Fruit fly (Drosophila melanogaster) whole organism, embryonic: ENCODE results near the gene temp.
A peak's percentile ranks its signal among the peaks of the same experiment; 100 is the strongest.

Experiments
- Blimp-1 ChIP-seq: fragments of 200-800 bp; sonication (Bioruptor generic); optimal IDR thresholded peaks from 3 replicates; lab custom pipeline; 2018; ENCODE audit warnings: missing biosample characterization, missing genetic modification characterization, mild to moderate bottlenecking, moderate library complexity, missing genetic modification reagents
- CG10147 ChIP-seq: fragments of 200-800 bp; sonication (Bioruptor generic); optimal IDR thresholded peaks from 2 replicates; lab custom pipeline; 2019; ENCODE audit warnings: missing biosample characterization, mild to moderate bottlenecking, missing genetic modification characterization, moderate library complexity
- CG12744 ChIP-seq: fragments of 200-800 bp; sonication (Bioruptor generic); optimal IDR thresholded peaks from 2 replicates; lab custom pipeline; 2016; ENCODE audit warnings: missing biosample characterization, missing genetic modification characterization
- CG12942 ChIP-seq: fragments of 200-800 bp; sonication (Bioruptor generic); optimal IDR thresholded peaks from 3 replicates; lab custom pipeline; 2016; ENCODE audit warnings: missing biosample characterization, missing genetic modification characterization
- CG14441 ChIP-seq: fragments of 200-800 bp; sonication (Bioruptor generic); IDR thresholded peaks from 2 replicates; pipeline ENCODE4 v1.3.6; 2022; ENCODE audit warnings: missing biosample characterization, missing genetic modification characterization
- CG15514 ChIP-seq: fragments of 200-800 bp; sonication (Bioruptor generic); optimal IDR thresholded peaks from 3 replicates; lab custom pipeline; 2017; ENCODE audit warnings: missing biosample characterization, missing genetic modification characterization, mild to moderate bottlenecking, moderate library complexity, missing genetic modification reagents
- CG18011 ChIP-seq: fragments of 200-800 bp; sonication (Bioruptor generic); optimal IDR thresholded peaks from 2 replicates; lab custom pipeline; 2017; ENCODE audit warnings: missing biosample characterization, missing genetic modification characterization, mild to moderate bottlenecking, moderate library complexity, missing genotype
- CG2202 ChIP-seq: fragments of 200-800 bp; sonication (Bioruptor generic); optimal IDR thresholded peaks from 2 replicates; lab custom pipeline; 2018; ENCODE audit warnings: missing biosample characterization, mild to moderate bottlenecking, missing genetic modification characterization
- CG3995 ChIP-seq: fragments of 200-800 bp; sonication (Bioruptor generic); optimal IDR thresholded peaks from 3 replicates; lab custom pipeline; 2016; ENCODE audit warnings: missing biosample characterization, missing genetic modification characterization
- CG5245 ChIP-seq: fragments of 200-800 bp; sonication (Bioruptor generic); optimal IDR thresholded peaks from 3 replicates; lab custom pipeline; 2016; ENCODE audit warnings: missing biosample characterization, missing genetic modification characterization
- CG6654 ChIP-seq: fragments of 200-800 bp; sonication (Bioruptor generic); optimal IDR thresholded peaks from 2 replicates; lab custom pipeline; 2017; ENCODE audit warnings: missing biosample characterization, mild to moderate bottlenecking, missing genetic modification characterization
- CG7963 ChIP-seq: fragments of 200-800 bp; sonication (Bioruptor generic); IDR thresholded peaks from 3 replicates; pipeline ENCODE4 v1.3.6; 2022; ENCODE audit warnings: missing biosample characterization, missing genetic modification characterization; ENCODE audit not compliant: partially characterized antibody
- CG8388 ChIP-seq: fragments of 200-800 bp; sonication (Bioruptor generic); optimal IDR thresholded peaks from 2 replicates; lab custom pipeline; 2019; ENCODE audit warnings: missing biosample characterization, mild to moderate bottlenecking, missing genetic modification characterization, moderate library complexity
- CoRest ChIP-seq: fragments of 200-800 bp; sonication (Bioruptor generic); optimal IDR thresholded peaks from 3 replicates; lab custom pipeline; 2018; ENCODE audit warnings: missing biosample characterization, mild to moderate bottlenecking, missing genetic modification characterization, moderate library complexity
- Dip2 ChIP-seq: fragments of 200-800 bp; sonication (Bioruptor generic); IDR thresholded peaks from 2 replicates; pipeline ENCODE4 v1.3.6; 2022; ENCODE audit warnings: missing biosample characterization, missing genetic modification characterization
- Doc2 ChIP-seq: fragments of 200-800 bp; sonication (Bioruptor generic); IDR thresholded peaks from 2 replicates; pipeline ENCODE4 v1.3.6; 2022; ENCODE audit warnings: missing biosample characterization, missing genetic modification characterization
- ERR ChIP-seq: fragments of 200-800 bp; sonication (Bioruptor generic); optimal IDR thresholded peaks from 2 replicates; lab custom pipeline; 2016; ENCODE audit warnings: missing biosample characterization, missing genetic modification characterization
- Eip74EF ChIP-seq, 2 experiments: fragments of 200-800 bp in 1 of 2; fragments of >200 bp in 1 of 2; sonication (Bioruptor generic) in 1 of 2; optimal IDR thresholded peaks; 2 replicates each; lab custom pipeline; 2017 to 2019; ENCODE audit warnings: missing biosample characterization in 2 of 2, missing genetic modification characterization in 2 of 2, mild to moderate bottlenecking in 1 of 2, moderate library complexity in 1 of 2
- Fer1 ChIP-seq: fragments of 200-800 bp; sonication (Bioruptor generic); optimal IDR thresholded peaks from 2 replicates; lab custom pipeline; 2017; ENCODE audit warnings: missing biosample characterization, mild to moderate bottlenecking, missing genetic modification characterization
- H15 ChIP-seq: fragments of 200-800 bp; sonication (Bioruptor generic); IDR thresholded peaks from 3 replicates; pipeline ENCODE4 v1.3.6; 2022; ENCODE audit warnings: missing biosample characterization, missing genetic modification characterization
- Hey ChIP-seq: fragments of 200-800 bp; sonication (Bioruptor generic); optimal IDR thresholded peaks from 3 replicates; lab custom pipeline; 2018; ENCODE audit warnings: missing biosample characterization, mild to moderate bottlenecking, missing genetic modification characterization
- Hmx ChIP-seq: fragments of 200-800 bp; sonication (Bioruptor generic); optimal IDR thresholded peaks from 2 replicates; lab custom pipeline; 2016; ENCODE audit warnings: missing biosample characterization, missing genetic modification characterization
- MTF-1 ChIP-seq: fragments of 200-800 bp; sonication (Bioruptor generic); optimal IDR thresholded peaks from 2 replicates; lab custom pipeline; 2018; ENCODE audit warnings: missing biosample characterization, mild to moderate bottlenecking, missing genetic modification characterization, borderline replicate concordance
- Myb ChIP-seq: fragments of 200-800 bp; sonication (Bioruptor generic); optimal IDR thresholded peaks from 2 replicates; lab custom pipeline; 2016; ENCODE audit warnings: missing biosample characterization, missing genetic modification characterization
- NC2β ChIP-seq: fragments of 200-800 bp; sonication (Bioruptor generic); optimal IDR thresholded peaks from 2 replicates; lab custom pipeline; 2016; ENCODE audit warnings: missing biosample characterization, missing genetic modification characterization
- Nf-YA ChIP-seq: fragments of 200-800 bp; sonication (Bioruptor generic); IDR thresholded peaks from 2 replicates; pipeline ENCODE4 v1.3.6; 2022; ENCODE audit warnings: missing biosample characterization, missing genetic modification characterization
- Nf-YB ChIP-seq: fragments of 200-800 bp; sonication (Bioruptor generic); optimal IDR thresholded peaks from 3 replicates; lab custom pipeline; 2019; ENCODE audit warnings: missing biosample characterization, mild to moderate bottlenecking, missing genetic modification characterization, moderate library complexity
- Opbp ChIP-seq: fragments of 200-800 bp; sonication (Bioruptor generic); IDR thresholded peaks from 3 replicates; pipeline ENCODE4 v1.3.6; 2022; ENCODE audit warnings: missing biosample characterization, missing genetic modification characterization; ENCODE audit not compliant: partially characterized antibody
- Sin3A ChIP-seq: fragments of >200 bp; optimal IDR thresholded peaks from 2 replicates; lab custom pipeline; 2018
- Trl ChIP-seq, 3 experiments: fragments of >200 bp in 2 of 3; fragments of 200-800 bp in 1 of 3; sonication (Bioruptor generic) in 1 of 3; optimal IDR thresholded peaks; 2 replicates in 1 of 3; 3 replicates in 2 of 3; lab custom pipeline; 2016 to 2017; ENCODE audit warnings: missing biosample characterization in 1 of 3, missing genetic modification characterization in 1 of 3
- ato ChIP-seq: fragments of 200-800 bp; sonication (Bioruptor generic); IDR thresholded peaks from 2 replicates; pipeline ENCODE4 v1.3.6; 2022; ENCODE audit warnings: missing biosample characterization, missing genetic modification characterization; ENCODE audit not compliant: partially characterized antibody
- bab2 ChIP-seq: fragments of 200-800 bp; sonication (Bioruptor generic); optimal IDR thresholded peaks from 2 replicates; lab custom pipeline; 2016; ENCODE audit warnings: missing biosample characterization, missing genetic modification characterization
- chm ChIP-seq: fragments of 200-800 bp; sonication (Bioruptor generic); IDR thresholded peaks from 2 replicates; pipeline ENCODE4 v1.3.6; 2022; ENCODE audit warnings: missing biosample characterization, missing genetic modification characterization
- crp ChIP-seq, 2 experiments: fragments of 200-800 bp; sonication (Bioruptor generic); optimal IDR thresholded peaks; 2 replicates in 1 of 2; 3 replicates in 1 of 2; lab custom pipeline; 2017; ENCODE audit warnings: missing biosample characterization in 2 of 2, missing genetic modification characterization in 2 of 2, mild to moderate bottlenecking in 1 of 2, moderate library complexity in 1 of 2
- emc ChIP-seq: fragments of 200-800 bp; sonication (Bioruptor generic); optimal IDR thresholded peaks from 2 replicates; lab custom pipeline; 2016; ENCODE audit warnings: missing biosample characterization, missing genetic modification characterization
- ewg ChIP-seq: fragments of 200-800 bp; sonication (Bioruptor generic); optimal IDR thresholded peaks from 3 replicates; lab custom pipeline; 2017; ENCODE audit warnings: mild to moderate bottlenecking, missing biosample characterization, missing genetic modification reagents, missing genetic modification characterization
- gsb ChIP-seq: fragments of 200-800 bp; sonication (Bioruptor generic); IDR thresholded peaks from 2 replicates; pipeline ENCODE4 v1.3.6; 2022; ENCODE audit warnings: missing biosample characterization, missing genetic modification characterization
- gt ChIP-seq: fragments of 200-800 bp; sonication (Bioruptor generic); IDR thresholded peaks from 2 replicates; pipeline ENCODE4 v1.3.6; 2022; ENCODE audit warnings: missing biosample characterization, missing genetic modification characterization
- h ChIP-seq: fragments of >200 bp; optimal IDR thresholded peaks from 2 replicates; lab custom pipeline; 2017
- ham ChIP-seq: fragments of 200-800 bp; sonication (Bioruptor generic); IDR thresholded peaks from 2 replicates; pipeline ENCODE4 v1.3.6; 2022; ENCODE audit warnings: missing biosample characterization, missing genetic modification characterization
- jigr1 ChIP-seq: fragments of 200-800 bp; sonication (Bioruptor generic); IDR thresholded peaks from 3 replicates; pipeline ENCODE4 v1.3.6; 2022; ENCODE audit warnings: missing biosample characterization, missing genetic modification characterization
- oc ChIP-seq: fragments of 200-800 bp; sonication (Bioruptor generic); optimal IDR thresholded peaks from 2 replicates; lab custom pipeline; 2018; ENCODE audit warnings: missing biosample characterization, mild to moderate bottlenecking, missing genetic modification characterization, moderate library complexity
- p53 ChIP-seq: fragments of 200-800 bp; sonication (Bioruptor generic); optimal IDR thresholded peaks from 2 replicates; lab custom pipeline; 2016; ENCODE audit warnings: missing biosample characterization, missing genetic modification characterization
- pita ChIP-seq: fragments of 200-800 bp; sonication (Bioruptor generic); optimal IDR thresholded peaks from 2 replicates; lab custom pipeline; 2017; ENCODE audit warnings: missing biosample characterization, mild to moderate bottlenecking, missing genetic modification characterization
- sens ChIP-seq: fragments of 200-800 bp; sonication (Bioruptor generic); peaks from one replicate; lab custom pipeline; 2016; ENCODE audit warnings: missing biosample characterization, missing genetic modification characterization
- slp2 ChIP-seq: fragments of 200-800 bp; sonication (Bioruptor generic); optimal IDR thresholded peaks from 2 replicates; lab custom pipeline; 2016; ENCODE audit warnings: missing biosample characterization, missing genetic modification characterization
- trem ChIP-seq: fragments of 200-800 bp; optimal IDR thresholded peaks from 3 replicates; lab custom pipeline; 2019; ENCODE audit warnings: missing biosample characterization, mild to moderate bottlenecking, missing genetic modification characterization, moderate library complexity
- unc-4 ChIP-seq: fragments of 200-800 bp; sonication (Bioruptor generic); IDR thresholded peaks from 2 replicates; pipeline ENCODE4 v1.3.6; 2022; ENCODE audit warnings: missing biosample characterization, missing genetic modification characterization; ENCODE audit not compliant: partially characterized antibody

The temp gene

dm6 chrX:2293294-2293988 lies 31.1 kb upstream of the temp start, which contains the start of gene CG2865 (continued):
- no peak for TF ChIP-seq ato
- TF ChIP-seq Hmx (GFP tag; lab: Kevin White, UChicago) = peak; percentile 80
- peak; percentile 53; the same call in 2 of the 3 replicates for TF ChIP-seq Opbp (GFP tag; lab: Robert Waterston, UW)
- TF ChIP-seq trem (tag; lab: Kevin White, UChicago) = peak; percentile 87
- TF ChIP-seq Blimp-1 (GFP tag; lab: Kevin White, UChicago) = peak; percentile 91
- TF ChIP-seq CG3995 (GFP tag; lab: Kevin White, UChicago) = peak; percentile 72
- peak; percentile 89 for TF ChIP-seq CG2202 (tag; lab: Kevin White, UChicago)
- TF ChIP-seq Nf-YB (GFP tag; lab: Kevin White, UChicago) = peak; percentile 85
- TF ChIP-seq gsb (GFP tag; lab: Robert Waterston, UW) = peak; percentile 69
- peak; percentile 45; the same call in 1 of the 2 replicates for TF ChIP-seq unc-4 (GFP tag; lab: Robert Waterston, UW)
- TF ChIP-seq Trl (optimal IDR thresholded peaks at IDR 0.05; lab: Kevin White, UChicago) = peak; percentile 91
- peak; percentile 91 for TF ChIP-seq Trl (GFP tag; optimal IDR thresholded peaks at IDR 0.05; lab: Kevin White, UChicago)
- no peak for TF ChIP-seq Sin3A (lab: Kevin White, UChicago)
- peak; percentile 65; the same call in 1 of the 2 replicates for TF ChIP-seq Nf-YA
- peak; percentile 99 for TF ChIP-seq sens (GFP tag; lab: Kevin White, UChicago)
- peak; percentile 74 for TF ChIP-seq p53 (GFP tag; lab: Kevin White, UChicago)
- peak; percentile 82 for TF ChIP-seq CG14441 (GFP tag; lab: Robert Waterston, UW)
- no peak for TF ChIP-seq pita (GFP tag; lab: Kevin White, UChicago)
- TF ChIP-seq CG18011 (GFP tag; lab: Kevin White, UChicago) = peak; percentile 80
- TF ChIP-seq Doc2 (GFP tag; lab: Robert Waterston, UW) = no peak
- TF ChIP-seq CG12942 = peak; percentile 76
- TF ChIP-seq H15 (GFP tag; lab: Robert Waterston, UW) = peak; percentile 69; the same call in 1 of the 3 replicates
- peak in 1 of 2 experiments; percentile 66 for TF ChIP-seq crp (GFP tag; optimal IDR thresholded peaks at IDR 0.05; lab: Kevin White, UChicago)
- peak; percentile 33; the same call in 1 of the 2 replicates for TF ChIP-seq Dip2 (GFP tag; lab: Robert Waterston, UW)
- TF ChIP-seq bab2 (GFP tag; lab: Kevin White, UChicago) = peak; percentile 86
- TF ChIP-seq Fer1 = peak; percentile 98
- TF ChIP-seq h (lab: Kevin White, UChicago) = no peak
- TF ChIP-seq CG5245 = peak; percentile 71
- TF ChIP-seq Myb = peak; percentile 82
- TF ChIP-seq emc = peak; percentile 67
- TF ChIP-seq CG6654 (GFP tag; lab: Kevin White, UChicago) = peak; percentile 76
- peak in 1 of 2 experiments; percentile 96 for TF ChIP-seq Eip74EF (GFP tag; optimal IDR thresholded peaks at IDR 0.05; lab: Kevin White, UChicago)
- peak; percentile 91 for TF ChIP-seq CG8388 (GFP tag; lab: Kevin White, UChicago)
- peak; percentile 85 for TF ChIP-seq slp2 (GFP tag; lab: Kevin White, UChicago)
- no peak for TF ChIP-seq CG7963 (GFP tag; lab: Robert Waterston, UW)
- peak; percentile 97 for TF ChIP-seq CoRest (tag; lab: Kevin White, UChicago)
- peak; percentile 89 for TF ChIP-seq CG15514 (GFP tag; lab: Kevin White, UChicago)
- peak; percentile 48 for TF ChIP-seq gt (GFP tag; lab: Robert Waterston, UW)
- TF ChIP-seq Hey = peak; percentile 88
- TF ChIP-seq jigr1 (GFP tag; lab: Robert Waterston, UW) = peak; percentile 69; the same call in 1 of the 3 replicates
- TF ChIP-seq CG10147 = peak; percentile 94
- 0 out of 2 replicates have a peak, but pooled peaks have one; percentile 34 for TF ChIP-seq ham (GFP tag; lab: Robert Waterston, UW)
- TF ChIP-seq NC2β (GFP tag; lab: Kevin White, UChicago) = peak; percentile 82
- peak; percentile 88 for TF ChIP-seq oc (tag; lab: Kevin White, UChicago)
- peak; percentile 82 for TF ChIP-seq ERR (GFP tag; lab: Kevin White, UChicago)
- peak; percentile 86 for TF ChIP-seq chm (GFP tag; lab: Robert Waterston, UW)
- TF ChIP-seq CG12744 (GFP tag; lab: Kevin White, UChicago) = peak; percentile 80
- peak; percentile 53 for TF ChIP-seq MTF-1
- TF ChIP-seq ewg = peak; percentile 88
